Fruit fly (Drosophila melanogaster): Measurements from ENCODE around the gene CG34012.
"Not testable (repeated sequence)": the region's sequence is repeated elsewhere in the genome, so short reads cannot be mapped to it uniquely, and the experiment has no call there.

The CG34012 gene

dm6 chr3L:11109454-11109853 lies at the start of gene CG34012, which contains the start of gene emei:
Gene CG34012 (minus strand): TSS chr3L:11109505.
Gene emei (plus strand): TSS chr3L:11109690.
- no peak for TF ChIP-seq psq (optimal IDR thresholded peaks at IDR 0.05)
- TF ChIP-seq insv (optimal IDR thresholded peaks at IDR 0.05), result no peak
- TF ChIP-seq Myc (optimal IDR thresholded peaks at IDR 0.05), result no peak
- TF ChIP-seq Sin3A (optimal IDR thresholded peaks at IDR 0.05), result no peak
- no peak for TF ChIP-seq h (optimal IDR thresholded peaks at IDR 0.05)
- TF ChIP-seq ttk (optimal IDR thresholded peaks at IDR 0.05), result no peak

dm6 chr3L:11155380-11155779 lies 46.1 kb upstream of the CG34012 start:
- TF ChIP-seq psq (optimal IDR thresholded peaks at IDR 0.05) (no peak), ttk (optimal IDR thresholded peaks at IDR 0.05) (no peak), insv (optimal IDR thresholded peaks at IDR 0.05) (no peak), Sin3A (optimal IDR thresholded peaks at IDR 0.05) (no peak), Myc (optimal IDR thresholded peaks at IDR 0.05) (no peak), h (optimal IDR thresholded peaks at IDR 0.05) (no peak)

- TF ChIP-seq ttk (optimal IDR thresholded peaks at IDR 0.05), result no peak
- no peak for TF ChIP-seq insv (optimal IDR thresholded peaks at IDR 0.05)
- TF ChIP-seq h (optimal IDR thresholded peaks at IDR 0.05), result no peak
- TF ChIP-seq Myc (optimal IDR thresholded peaks at IDR 0.05), result no peak
- no peak for TF ChIP-seq Sin3A (optimal IDR thresholded peaks at IDR 0.05)
- no peak for TF ChIP-seq psq (optimal IDR thresholded peaks at IDR 0.05)
These were observed 41.5 kb upstream of the CG34012 start, which contains the start of gene CG6216 for dm6 chr3L:11150735-11151287. Gene CG6216 (minus strand): TSS chr3L:11150785.

dm6 chr3L:11148478-11149251 lies 39.4 kb upstream of the CG34012 start:
- TF ChIP-seq psq (optimal IDR thresholded peaks at IDR 0.05) (no peak), h (optimal IDR thresholded peaks at IDR 0.05) (no peak), Sin3A (optimal IDR thresholded peaks at IDR 0.05) (no peak), Myc (optimal IDR thresholded peaks at IDR 0.05) (no peak), insv (optimal IDR thresholded peaks at IDR 0.05) (no peak), ttk (optimal IDR thresholded peaks at IDR 0.05) (no peak)

dm6 chr3L:11147675-11148074 lies 38.4 kb upstream of the CG34012 start:
- TF ChIP-seq h (optimal IDR thresholded peaks at IDR 0.05) (no peak), Myc (optimal IDR thresholded peaks at IDR 0.05) (no peak), insv (optimal IDR thresholded peaks at IDR 0.05) (no peak), ttk (optimal IDR thresholded peaks at IDR 0.05) (no peak), Sin3A (optimal IDR thresholded peaks at IDR 0.05) (no peak), psq (optimal IDR thresholded peaks at IDR 0.05) (no peak)

- TF ChIP-seq insv (optimal IDR thresholded peaks at IDR 0.05) (no peak), Sin3A (optimal IDR thresholded peaks at IDR 0.05) (no peak), h (optimal IDR thresholded peaks at IDR 0.05) (no peak), ttk (optimal IDR thresholded peaks at IDR 0.05) (no peak)
These were observed 35.8 kb upstream of the CG34012 start for dm6 chr3L:11145065-11145464.

dm6 chr3L:11138862-11139261 lies 29.6 kb upstream of the CG34012 start:
- TF ChIP-seq ttk (optimal IDR thresholded peaks at IDR 0.05), result no peak
- no peak for TF ChIP-seq h (optimal IDR thresholded peaks at IDR 0.05)
- no peak for TF ChIP-seq Myc (optimal IDR thresholded peaks at IDR 0.05)
- no peak for TF ChIP-seq psq (optimal IDR thresholded peaks at IDR 0.05)
- TF ChIP-seq Sin3A (optimal IDR thresholded peaks at IDR 0.05), result no peak
- TF ChIP-seq insv (optimal IDR thresholded peaks at IDR 0.05), result no peak

dm6 chr3L:11136349-11136748 lies 27.0 kb upstream of the CG34012 start:
- TF ChIP-seq insv (optimal IDR thresholded peaks at IDR 0.05), result no peak
- TF ChIP-seq Myc (optimal IDR thresholded peaks at IDR 0.05), result no peak
- TF ChIP-seq Sin3A (optimal IDR thresholded peaks at IDR 0.05), result no peak

dm6 chr3L:11135846-11136245 lies 26.5 kb upstream of the CG34012 start, which contains the start of gene IRSp53:
Gene IRSp53 (plus strand): TSS chr3L:11136049.
- TF ChIP-seq Myc (optimal IDR thresholded peaks at IDR 0.05) (no peak), Sin3A (optimal IDR thresholded peaks at IDR 0.05) (no peak), ttk (optimal IDR thresholded peaks at IDR 0.05) (no peak), psq (optimal IDR thresholded peaks at IDR 0.05) (no peak), insv (optimal IDR thresholded peaks at IDR 0.05) (no peak), h (optimal IDR thresholded peaks at IDR 0.05) (no peak)

dm6 chr3L:11134886-11135285 lies 25.6 kb upstream of the CG34012 start, which contains the start of gene CG14143:
Gene CG14143 (plus strand): TSS chr3L:11134987.
- TF ChIP-seq ttk, Sin3A, psq (optimal IDR thresholded peaks at IDR 0.05): not testable (repeated sequence)

dm6 chr3L:11132055-11132454 lies 22.8 kb upstream of the CG34012 start, which contains the start of gene CG32074:
Gene CG32074 (minus strand): TSS chr3L:11132322.
- not testable (repeated sequence) for TF ChIP-seq h, Sin3A, ttk (optimal IDR thresholded peaks at IDR 0.05)

dm6 chr3L:11130535-11130934 lies 21.2 kb upstream of the CG34012 start, which contains the start of gene nol:
Gene nol (plus strand): TSS chr3L:11130835.
- no peak for TF ChIP-seq psq (optimal IDR thresholded peaks at IDR 0.05)
- no peak for TF ChIP-seq ttk (optimal IDR thresholded peaks at IDR 0.05)
- TF ChIP-seq Myc (optimal IDR thresholded peaks at IDR 0.05), result no peak
- TF ChIP-seq insv (optimal IDR thresholded peaks at IDR 0.05), result no peak
- TF ChIP-seq h (optimal IDR thresholded peaks at IDR 0.05), result no peak
- no peak for TF ChIP-seq Sin3A (optimal IDR thresholded peaks at IDR 0.05)
